Worm (Caenorhabditis elegans): ENCODE results near the gene F40G9.9.

DNA sequence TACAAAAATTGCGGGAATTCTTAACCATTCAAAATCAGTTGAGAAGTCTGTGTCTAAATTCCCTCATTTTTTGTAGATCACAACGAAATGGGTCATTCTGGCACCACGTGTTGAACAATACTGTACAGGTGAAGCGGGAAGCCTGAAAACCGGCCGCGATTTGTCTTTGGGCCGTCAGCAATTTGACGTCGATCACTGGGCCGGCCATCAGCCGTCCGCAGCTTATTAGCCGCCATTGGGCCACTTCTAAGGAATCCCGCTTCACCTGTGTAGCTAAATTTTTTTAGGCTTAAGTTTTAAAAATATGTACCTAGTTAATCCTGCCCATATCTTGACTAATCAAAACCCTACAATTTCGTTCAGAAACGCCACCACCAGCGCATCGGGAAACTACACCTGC, 11.9 kb downstream of the F40G9.9 start:
- TF ChIP-seq R02D3.7 (tag; optimal IDR thresholded peaks at IDR 0.05), result no peak
- no peak for TF ChIP-seq nhr-25 (tag; optimal IDR thresholded peaks at IDR 0.05)
- no peak for TF ChIP-seq ama-1 (optimal IDR thresholded peaks at IDR 0.05)
- no peak for TF ChIP-seq lin-13 (GFP tag; optimal IDR thresholded peaks at IDR 0.05)
- TF ChIP-seq elt-1 (tag; optimal IDR thresholded peaks at IDR 0.05), result no peak
- TF ChIP-seq snpc-4 (tag; optimal IDR thresholded peaks at IDR 0.05), result no peak
- TF ChIP-seq nhr-6 (tag; optimal IDR thresholded peaks at IDR 0.05), result no peak
- TF ChIP-seq zag-1 (tag; optimal IDR thresholded peaks at IDR 0.05), result no peak
- no peak for TF ChIP-seq lin-39 (tag; optimal IDR thresholded peaks at IDR 0.05)
- TF ChIP-seq ztf-4 (tag; optimal IDR thresholded peaks at IDR 0.05), result no peak
- no peak for TF ChIP-seq ceh-16 (tag; optimal IDR thresholded peaks at IDR 0.05)
- no peak for TF ChIP-seq alr-1 (tag; optimal IDR thresholded peaks at IDR 0.05)
- no peak for TF ChIP-seq blmp-1 (tag; optimal IDR thresholded peaks at IDR 0.05; ENCODE audit: insufficient read depth)
- no peak for TF ChIP-seq nhr-77 (tag; optimal IDR thresholded peaks at IDR 0.05)

Measured in whole organism, L2 larva.